Fruit fly (Drosophila melanogaster) whole organism, embryonic: ENCODE results near the gene Ask1.
A peak's percentile ranks its signal among the peaks of the same experiment; 100 is the strongest.

Experiments
- BEAF-32 ChIP-seq: fragments of 200-800 bp; sonication (Bioruptor generic); optimal IDR thresholded peaks from 3 replicates; lab custom pipeline; 2017; ENCODE audit warnings: missing biosample characterization, missing genetic modification characterization, mild to moderate bottlenecking, moderate library complexity, missing genetic modification reagents
- CG11398 ChIP-seq: fragments of 200-800 bp; sonication (Bioruptor generic); optimal IDR thresholded peaks from 2 replicates; lab custom pipeline; 2016; ENCODE audit warnings: missing biosample characterization, missing genetic modification characterization
- CG11504 ChIP-seq: fragments of 200-800 bp; sonication (Bioruptor generic); optimal IDR thresholded peaks from 3 replicates; lab custom pipeline; 2019; ENCODE audit warnings: missing biosample characterization, mild to moderate bottlenecking, missing genetic modification characterization, moderate library complexity
- CG13424 ChIP-seq: fragments of 200-800 bp; sonication (Bioruptor generic); optimal IDR thresholded peaks from 2 replicates; lab custom pipeline; 2019; ENCODE audit warnings: missing biosample characterization, mild to moderate bottlenecking, missing genetic modification characterization, moderate library complexity
- CG1647 ChIP-seq: fragments of 200-800 bp; sonication (Bioruptor generic); optimal IDR thresholded peaks from 3 replicates; lab custom pipeline; 2016; ENCODE audit warnings: missing biosample characterization, missing genetic modification characterization
- CG16863 ChIP-seq: fragments of 200-800 bp; sonication (Bioruptor generic); optimal IDR thresholded peaks from 3 replicates; lab custom pipeline; 2016; ENCODE audit warnings: missing biosample characterization, missing genetic modification characterization
- CG17361 ChIP-seq: fragments of 200-800 bp; sonication (Bioruptor generic); IDR thresholded peaks from 3 replicates; pipeline ENCODE4 v1.3.6; 2022; ENCODE audit warnings: missing biosample characterization, missing genetic modification characterization
- CG17385 ChIP-seq: fragments of 200-800 bp; sonication (Bioruptor generic); optimal IDR thresholded peaks from 3 replicates; lab custom pipeline; 2018; ENCODE audit warnings: missing biosample characterization, mild to moderate bottlenecking, missing genetic modification characterization
- CG18619 ChIP-seq: fragments of 200-800 bp; sonication (Bioruptor generic); optimal IDR thresholded peaks from 3 replicates; lab custom pipeline; 2017; ENCODE audit warnings: missing biosample characterization, mild to moderate bottlenecking, missing genetic modification characterization
- CG30403 ChIP-seq: fragments of 200-800 bp; sonication (Bioruptor generic); optimal IDR thresholded peaks from 3 replicates; lab custom pipeline; 2016; ENCODE audit warnings: missing biosample characterization, missing genetic modification characterization
- CG33557 ChIP-seq: fragments of 200-800 bp; sonication (Bioruptor generic); optimal IDR thresholded peaks from 2 replicates; lab custom pipeline; 2019; ENCODE audit warnings: missing biosample characterization, mild to moderate bottlenecking, missing genetic modification characterization, moderate library complexity
- CG4617 ChIP-seq: fragments of 200-800 bp; sonication (Bioruptor generic); optimal IDR thresholded peaks from 3 replicates; lab custom pipeline; 2016; ENCODE audit warnings: missing biosample characterization, missing genetic modification characterization, borderline replicate concordance
- CG6175 ChIP-seq: fragments of 200-800 bp; sonication (Bioruptor generic); IDR thresholded peaks from 3 replicates; pipeline ENCODE4 v1.3.6; 2022; ENCODE audit warnings: missing biosample characterization, missing genetic modification characterization
- CG6654 ChIP-seq: fragments of 200-800 bp; sonication (Bioruptor generic); optimal IDR thresholded peaks from 2 replicates; lab custom pipeline; 2017; ENCODE audit warnings: missing biosample characterization, mild to moderate bottlenecking, missing genetic modification characterization
- CG6813 ChIP-seq: fragments of 200-800 bp; sonication (Bioruptor generic); optimal IDR thresholded peaks from 2 replicates; lab custom pipeline; 2017; ENCODE audit warnings: missing biosample characterization, missing genetic modification characterization, mild to moderate bottlenecking, moderate library complexity, missing genetic modification reagents
- CG7372 ChIP-seq: fragments of 200-800 bp; sonication (Bioruptor generic); IDR thresholded peaks from 2 replicates; pipeline ENCODE4 v1.3.6; 2022; ENCODE audit warnings: missing biosample characterization, missing genetic modification characterization
- CG7786 ChIP-seq: fragments of 200-800 bp; sonication (Bioruptor generic); optimal IDR thresholded peaks from 2 replicates; lab custom pipeline; 2016; ENCODE audit warnings: missing biosample characterization, missing genetic modification characterization
- CG8944 ChIP-seq: fragments of 200-800 bp; sonication (Bioruptor generic); optimal IDR thresholded peaks from 3 replicates; lab custom pipeline; 2016; ENCODE audit warnings: missing biosample characterization, missing genetic modification characterization
- CG9215 ChIP-seq: fragments of 200-800 bp; sonication (Bioruptor generic); IDR thresholded peaks from 2 replicates; pipeline ENCODE4 v1.3.6; 2022; ENCODE audit warnings: missing biosample characterization, missing genetic modification characterization
- CG9609 ChIP-seq: fragments of 200-800 bp; sonication (Bioruptor generic); optimal IDR thresholded peaks from 3 replicates; lab custom pipeline; 2016; ENCODE audit warnings: missing biosample characterization, missing genetic modification characterization
- CG9876 ChIP-seq: fragments of 200-800 bp; sonication (Bioruptor generic); optimal IDR thresholded peaks from 2 replicates; lab custom pipeline; 2016; ENCODE audit warnings: missing biosample characterization, missing genetic modification characterization
- CG9932 ChIP-seq: fragments of 200-800 bp; sonication (Bioruptor generic); IDR thresholded peaks from 2 replicates; pipeline ENCODE4 v1.3.6; 2022; ENCODE audit warnings: missing biosample characterization, missing genetic modification characterization
- CTCF ChIP-seq: fragments of 200-800 bp; sonication (Bioruptor generic); optimal IDR thresholded peaks from 2 replicates; lab custom pipeline; 2017; ENCODE audit warnings: missing biosample characterization, mild to moderate bottlenecking, missing genetic modification characterization, moderate library complexity
- Chrac-16 ChIP-seq: fragments of 200-800 bp; sonication (Bioruptor generic); optimal IDR thresholded peaks from 3 replicates; lab custom pipeline; 2016; ENCODE audit warnings: missing biosample characterization, missing genetic modification characterization
- Dp ChIP-seq: fragments of 200-800 bp; sonication (Bioruptor generic); optimal IDR thresholded peaks from 2 replicates; lab custom pipeline; 2018; ENCODE audit warnings: missing biosample characterization, mild to moderate bottlenecking, missing genetic modification characterization, moderate library complexity
- ERR ChIP-seq: fragments of 200-800 bp; sonication (Bioruptor generic); optimal IDR thresholded peaks from 2 replicates; lab custom pipeline; 2016; ENCODE audit warnings: missing biosample characterization, missing genetic modification characterization
- Fer2 ChIP-seq: fragments of 200-800 bp; sonication (Bioruptor generic); optimal IDR thresholded peaks from 2 replicates; lab custom pipeline; 2018; ENCODE audit warnings: missing biosample characterization, mild to moderate bottlenecking, missing genetic modification characterization, moderate library complexity
- HLH54F ChIP-seq: fragments of 200-800 bp; sonication (Bioruptor generic); optimal IDR thresholded peaks from 3 replicates; lab custom pipeline; 2016; ENCODE audit warnings: missing biosample characterization, missing genetic modification characterization
- Lim3 ChIP-seq: fragments of 200-800 bp; sonication (Bioruptor generic); IDR thresholded peaks from 2 replicates; pipeline ENCODE4 v1.3.6; 2022; ENCODE audit warnings: missing biosample characterization, missing genetic modification characterization
- Optix ChIP-seq: fragments of 200-800 bp; sonication (Bioruptor generic); IDR thresholded peaks from 3 replicates; pipeline ENCODE4 v1.3.6; 2022; ENCODE audit warnings: missing biosample characterization, missing genetic modification characterization
- Sin3A ChIP-seq: fragments of >200 bp; optimal IDR thresholded peaks from 2 replicates; lab custom pipeline; 2018
- Xrp1 ChIP-seq: fragments of 200-800 bp; sonication (Bioruptor generic); IDR thresholded peaks from 2 replicates; pipeline ENCODE4 v1.3.6; 2022; ENCODE audit warnings: missing biosample characterization, missing genetic modification characterization
- btn ChIP-seq: fragments of 200-800 bp; sonication (Bioruptor generic); optimal IDR thresholded peaks from 2 replicates; lab custom pipeline; 2016; ENCODE audit warnings: missing biosample characterization, missing genetic modification characterization
- cad ChIP-seq: fragments of >200 bp; optimal IDR thresholded peaks from 2 replicates; lab custom pipeline; 2017; ENCODE audit warnings: missing biosample characterization, missing genetic modification characterization
- chm ChIP-seq: fragments of 200-800 bp; sonication (Bioruptor generic); IDR thresholded peaks from 2 replicates; pipeline ENCODE4 v1.3.6; 2022; ENCODE audit warnings: missing biosample characterization, missing genetic modification characterization
- crol ChIP-seq: fragments of 200-800 bp; sonication (Bioruptor generic); IDR thresholded peaks from 2 replicates; pipeline ENCODE4 v1.3.6; 2022; ENCODE audit warnings: missing biosample characterization, missing genetic modification characterization
- disco-r ChIP-seq: fragments of 200-800 bp; sonication (Bioruptor generic); optimal IDR thresholded peaks from 2 replicates; lab custom pipeline; 2016; ENCODE audit warnings: missing biosample characterization, missing genetic modification characterization
- emc ChIP-seq: fragments of 200-800 bp; sonication (Bioruptor generic); optimal IDR thresholded peaks from 2 replicates; lab custom pipeline; 2016; ENCODE audit warnings: missing biosample characterization, missing genetic modification characterization
- gsb-n ChIP-seq: fragments of 200-800 bp; sonication (Bioruptor generic); optimal IDR thresholded peaks from 3 replicates; lab custom pipeline; 2018; ENCODE audit warnings: missing biosample characterization, mild to moderate bottlenecking, missing genetic modification characterization
- h ChIP-seq: fragments of >200 bp; optimal IDR thresholded peaks from 2 replicates; lab custom pipeline; 2017
- hkb ChIP-seq, 2 experiments: fragments of 200-800 bp in 1 of 2; fragments of >200 bp in 1 of 2; sonication (Bioruptor generic) in 1 of 2; IDR thresholded peaks in 1 of 2; optimal IDR thresholded peaks in 1 of 2; 2 replicates each; pipeline versions ENCODE4 v1.3.6 to Lab custom; 2017 to 2022; ENCODE audit warnings: missing biosample characterization in 1 of 2, missing genetic modification characterization in 1 of 2
- hth ChIP-seq: fragments of >200 bp; optimal IDR thresholded peaks from 2 replicates; lab custom pipeline; 2017; ENCODE audit warnings: inconsistent platforms
- jigr1 ChIP-seq: fragments of 200-800 bp; sonication (Bioruptor generic); IDR thresholded peaks from 3 replicates; pipeline ENCODE4 v1.3.6; 2022; ENCODE audit warnings: missing biosample characterization, missing genetic modification characterization
- lola ChIP-seq, 3 experiments: fragments of >200 bp in 2 of 3; fragments of 200-800 bp in 1 of 3; sonication (Bioruptor generic) in 1 of 3; optimal IDR thresholded peaks; 2 replicates each; lab custom pipeline; 2017 to 2019; ENCODE audit warnings: missing biosample characterization in 3 of 3, missing genetic modification characterization in 3 of 3, mild to moderate bottlenecking in 1 of 3, moderate library complexity in 1 of 3
- odd ChIP-seq: fragments of 200-800 bp; sonication (Bioruptor generic); optimal IDR thresholded peaks from 2 replicates; lab custom pipeline; 2017; ENCODE audit warnings: missing biosample characterization, mild to moderate bottlenecking, missing genetic modification characterization
- pan ChIP-seq, 4 experiments: fragments of >200 bp in 3 of 4; fragments of 200-800 bp in 1 of 4; sonication (Bioruptor generic) in 1 of 4; optimal IDR thresholded peaks in 3 of 4; IDR thresholded peaks in 1 of 4; 2 replicates each; pipeline versions ENCODE4 v1.3.6 to Lab custom; 2017 to 2022; ENCODE audit warnings: missing biosample characterization in 2 of 4, missing genetic modification characterization in 2 of 4, mixed read lengths in 1 of 4
- vnd ChIP-seq: fragments of 200-800 bp; sonication (Bioruptor generic); IDR thresholded peaks from 3 replicates; pipeline ENCODE4 v1.3.6; 2022; ENCODE audit warnings: missing biosample characterization, missing genetic modification characterization; ENCODE audit not compliant: partially characterized antibody
- vvl ChIP-seq: fragments of 200-800 bp; sonication (Bioruptor generic); IDR thresholded peaks from 2 replicates; pipeline ENCODE4 v1.3.6; 2022; ENCODE audit warnings: missing biosample characterization, missing genetic modification characterization
- wek ChIP-seq: fragments of 200-800 bp; sonication (Bioruptor generic); optimal IDR thresholded peaks from 3 replicates; lab custom pipeline; 2018; ENCODE audit warnings: missing biosample characterization, mild to moderate bottlenecking, missing genetic modification characterization, moderate library complexity
- yki ChIP-seq: fragments of >200 bp; optimal IDR thresholded peaks from 3 replicates; lab custom pipeline; 2018

The Ask1 gene

dm6 chr3R:19863979-19864775, 15.3 kb upstream of the Ask1 start, which contains the start of the genes CG4572 and CG4686 (continued):
- TF ChIP-seq pan (optimal IDR thresholded peaks at IDR 0.05; lab: Kevin White, UChicago) (no peak), pan (GFP tag; optimal IDR thresholded peaks at IDR 0.05 in 1 of 2, IDR thresholded peaks at IDR 0.05 in 1 of 2) (peak in 1 of 2 experiments; percentile 74), CG16863 (GFP tag; lab: Kevin White, UChicago) (peak; percentile 72), gsb-n (peak; percentile 32), CG9932 (GFP tag; lab: Robert Waterston, UW) (peak; percentile 71), btn (GFP tag; lab: Kevin White, UChicago) (peak; percentile 19), wek (GFP tag; lab: Kevin White, UChicago) (no peak), h (lab: Kevin White, UChicago) (no peak), lola (GFP tag; optimal IDR thresholded peaks at IDR 0.05; lab: Kevin White, UChicago) (peak in 1 of 3 experiments; percentile 62), HLH54F (peak; percentile 85), Xrp1 (GFP tag; lab: Robert Waterston, UW) (peak; percentile 71), CG11504 (no peak), BEAF-32 (GFP tag; lab: Kevin White, UChicago) (peak; percentile 45), CG6175 (GFP tag; lab: Robert Waterston, UW) (peak; percentile 44; the same call in 1 of the 3 replicates), Chrac-16 (GFP tag; lab: Kevin White, UChicago) (peak; percentile 64), Dp (GFP tag; lab: Kevin White, UChicago) (peak; percentile 28), CG13424 (peak; percentile 81), CG17361 (GFP tag; lab: Robert Waterston, UW) (peak; percentile 96), Optix (GFP tag; lab: Robert Waterston, UW) (no peak), CG30403 (GFP tag; lab: Kevin White, UChicago) (peak; percentile 86), CG9609 (peak; percentile 71), yki (lab: Kevin White, UChicago) (no peak), odd (GFP tag; lab: Kevin White, UChicago) (peak; percentile 48), CG9215 (peak; percentile 79), hth (lab: Kevin White, UChicago) (no peak), vvl (GFP tag; lab: Robert Waterston, UW) (peak; percentile 71; the same call in 1 of the 2 replicates), jigr1 (peak; percentile 58; the same call in 1 of the 3 replicates), CG18619 (GFP tag; lab: Kevin White, UChicago) (peak; percentile 68), Lim3 (no peak), CG6654 (GFP tag; lab: Kevin White, UChicago) (peak; percentile 18), CG7372 (GFP tag; lab: Robert Waterston, UW) (peak; percentile 82), CTCF (GFP tag; lab: Kevin White, UChicago) (peak; percentile 11), Sin3A (lab: Kevin White, UChicago) (peak; percentile 68), disco-r (GFP tag; lab: Kevin White, UChicago) (peak; percentile 45), Fer2 (tag; lab: Kevin White, UChicago) (peak; percentile 50), emc (GFP tag; lab: Kevin White, UChicago) (peak; percentile 37), CG7786 (peak; percentile 71), CG8944 (peak; percentile 76), hkb (optimal IDR thresholded peaks at IDR 0.05; lab: Kevin White, UChicago) (peak; percentile 65), hkb (GFP tag; IDR thresholded peaks at IDR 0.05; lab: Robert Waterston, UW) (peak; percentile 63), CG6813 (GFP tag; lab: Kevin White, UChicago) (peak; percentile 31), cad (GFP tag; lab: Kevin White, UChicago) (no peak), CG11398 (GFP tag; lab: Kevin White, UChicago) (peak; percentile 62), CG17385 (peak; percentile 58), ERR (GFP tag; lab: Kevin White, UChicago) (peak; percentile 63), CG4617 (peak; percentile 67), chm (GFP tag; lab: Robert Waterston, UW) (no peak; the same call in 1 of the 2 replicates), CG9876 (peak; percentile 58), crol (GFP tag; lab: Robert Waterston, UW) (no peak), CG33557 (GFP tag; lab: Kevin White, UChicago) (peak; percentile 62), CG1647 (peak; percentile 85), vnd (GFP tag; lab: Robert Waterston, UW) (0 out of 3 replicates have a peak, but pooled peaks have one; percentile 17)
